In the genomic region with DNA sequence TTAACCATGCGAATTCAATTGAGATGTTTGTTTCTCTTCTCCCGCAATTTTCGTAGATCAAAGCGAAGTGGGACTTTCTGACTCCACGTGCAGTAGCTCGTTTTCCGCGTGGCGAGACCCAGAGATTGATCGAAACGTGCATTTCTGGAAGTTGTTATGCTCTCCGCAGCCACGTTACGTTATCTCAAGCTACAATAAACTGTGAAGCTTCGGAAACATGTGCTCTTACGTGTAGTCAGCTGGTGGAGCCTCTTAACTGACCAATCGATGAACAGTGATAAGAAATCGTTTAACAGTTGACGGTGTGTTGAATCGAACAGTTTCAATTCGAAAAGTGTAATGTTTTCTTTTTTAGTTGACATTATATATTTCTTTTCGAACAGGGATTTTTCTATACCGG, we compare ENCODE assay signal across 5 worm cellular contexts.
TF ChIP-seq lines count a peak whose summit lies in the region.

No protein-coding gene starts in this region.

TF ChIP-seq in whole organism, L1 larva, 84 proteins besides CTCF, POLR2A, EP300 and RAD21 (continues in another document):
- no peak for TF ChIP-seq lin-39 (tag; optimal IDR thresholded peaks at IDR 0.05; lab: Kevin White, UChicago)
- no peak for TF ChIP-seq ceh-8 (GFP tag; optimal IDR thresholded peaks at IDR 0.05; lab: Kevin White, UChicago)
- no peak for TF ChIP-seq unc-98 (GFP tag; IDR thresholded peaks at IDR 0.05; lab: Robert Waterston, UW)
- TF ChIP-seq jun-1 (tag; optimal IDR thresholded peaks at IDR 0.05; lab: Kevin White, UChicago): no peak
- TF ChIP-seq fkh-10 (GFP tag; optimal IDR thresholded peaks at IDR 0.05; lab: Kevin White, UChicago): no peak
- no peak for TF ChIP-seq ceh-90 (tag; optimal IDR thresholded peaks at IDR 0.05; lab: Kevin White, UChicago)
- TF ChIP-seq nhr-84 (tag; optimal IDR thresholded peaks at IDR 0.05; lab: Kevin White, UChicago): no peak
- no peak for TF ChIP-seq snpc-4 (tag; optimal IDR thresholded peaks at IDR 0.05; lab: Kevin White, UChicago)
- no peak for TF ChIP-seq hlh-17 (GFP tag; optimal IDR thresholded peaks at IDR 0.05; lab: Kevin White, UChicago; ENCODE audit: borderline replicate concordance)
- no peak for TF ChIP-seq fkh-4 (tag; optimal IDR thresholded peaks at IDR 0.05; lab: Kevin White, UChicago; ENCODE audit: borderline replicate concordance)
- no peak for TF ChIP-seq snu-23 (GFP tag; optimal IDR thresholded peaks at IDR 0.05; lab: Kevin White, UChicago)
- peak in 1 of 2 experiments; percentile 3 for TF ChIP-seq mdl-1 (tag; optimal IDR thresholded peaks at IDR 0.05; lab: Kevin White, UChicago)
- no peak for TF ChIP-seq ama-1 (optimal IDR thresholded peaks at IDR 0.05; lab: Kevin White, UChicago)
- TF ChIP-seq blmp-1 (tag; optimal IDR thresholded peaks at IDR 0.05; lab: Kevin White, UChicago): no peak
- no peak for TF ChIP-seq egl-13 (tag; optimal IDR thresholded peaks at IDR 0.05; lab: Kevin White, UChicago)
- TF ChIP-seq efl-1 (optimal IDR thresholded peaks at IDR 0.05; lab: Kevin White, UChicago): no peak
- peak in 1 of 2 experiments; percentile 60 for TF ChIP-seq efl-1 (GFP tag; optimal IDR thresholded peaks at IDR 0.05 in 1 of 2; lab: Kevin White, UChicago)
- no peak for TF ChIP-seq vab-15 (tag; optimal IDR thresholded peaks at IDR 0.05; lab: Kevin White, UChicago)

TF ChIP-seq in whole organism, L2 larva, 48 proteins besides CTCF, POLR2A, EP300 and RAD21 (continues in another document):
- TF ChIP-seq F13H6.1 (tag; optimal IDR thresholded peaks at IDR 0.05; lab: Kevin White, UChicago): no peak
- no peak for TF ChIP-seq nhr-77 (tag; optimal IDR thresholded peaks at IDR 0.05; lab: Kevin White, UChicago)
- peak; percentile 46 for TF ChIP-seq sma-9 (GFP tag; optimal IDR thresholded peaks at IDR 0.05; lab: Kevin White, UChicago)
- no peak for TF ChIP-seq sma-9 (tag; optimal IDR thresholded peaks at IDR 0.05; lab: Kevin White, UChicago)
- no peak for TF ChIP-seq lin-13 (GFP tag; optimal IDR thresholded peaks at IDR 0.05; lab: Kevin White, UChicago)
- TF ChIP-seq egl-27 (tag; optimal IDR thresholded peaks at IDR 0.05; lab: Kevin White, UChicago): no peak
- TF ChIP-seq nhr-129 (tag; optimal IDR thresholded peaks at IDR 0.05; lab: Kevin White, UChicago): no peak
- no peak for TF ChIP-seq ztf-11 (tag; optimal IDR thresholded peaks at IDR 0.05; lab: Kevin White, UChicago)
- TF ChIP-seq alr-1 (tag; optimal IDR thresholded peaks at IDR 0.05; lab: Kevin White, UChicago): no peak
- no peak for TF ChIP-seq skn-1 (tag; optimal IDR thresholded peaks at IDR 0.05; lab: Kevin White, UChicago)
- TF ChIP-seq fos-1 (tag; optimal IDR thresholded peaks at IDR 0.05; lab: Kevin White, UChicago): peak; percentile 5
- no peak for TF ChIP-seq Y55F3AM.14 (GFP tag; optimal IDR thresholded peaks at IDR 0.05; lab: Kevin White, UChicago)
- peak; percentile 41 for TF ChIP-seq ama-1 (optimal IDR thresholded peaks at IDR 0.05; lab: Kevin White, UChicago)
- no peak for TF ChIP-seq lin-11 (tag; optimal IDR thresholded peaks at IDR 0.05; lab: Kevin White, UChicago)
- no peak for TF ChIP-seq dmd-4 (tag; optimal IDR thresholded peaks at IDR 0.05; lab: Kevin White, UChicago)
- no peak for TF ChIP-seq zag-1 (tag; optimal IDR thresholded peaks at IDR 0.05; lab: Kevin White, UChicago)
- no peak for TF ChIP-seq snpc-4 (tag; optimal IDR thresholded peaks at IDR 0.05; lab: Kevin White, UChicago)
- no peak for TF ChIP-seq nhr-10 (tag; optimal IDR thresholded peaks at IDR 0.05; lab: Kevin White, UChicago)
- no peak for TF ChIP-seq nhr-23 (tag; optimal IDR thresholded peaks at IDR 0.05; lab: Kevin White, UChicago)

TF ChIP-seq in whole organism, L3 larva, 47 proteins besides CTCF, POLR2A, EP300 and RAD21 (continues in another document):
- TF ChIP-seq fos-1 (tag; optimal IDR thresholded peaks at IDR 0.05; lab: Kevin White, UChicago): no peak
- peak; percentile 35 for TF ChIP-seq pha-4 (tag; optimal IDR thresholded peaks at IDR 0.05; lab: Kevin White, UChicago)
- no peak for TF ChIP-seq zag-1 (tag; optimal IDR thresholded peaks at IDR 0.05; lab: Kevin White, UChicago)
- no peak for TF ChIP-seq lin-39 (tag; optimal IDR thresholded peaks at IDR 0.05; lab: Kevin White, UChicago)
- TF ChIP-seq lin-15B (tag; optimal IDR thresholded peaks at IDR 0.05; lab: Kevin White, UChicago): no peak
- no peak for TF ChIP-seq nhr-11 (tag; optimal IDR thresholded peaks at IDR 0.05; lab: Kevin White, UChicago)
- no peak for TF ChIP-seq nhr-237 (tag; optimal IDR thresholded peaks at IDR 0.05; lab: Kevin White, UChicago)
- no peak for TF ChIP-seq ceh-82 (tag; optimal IDR thresholded peaks at IDR 0.05; lab: Kevin White, UChicago)
- TF ChIP-seq elt-2 (tag; optimal IDR thresholded peaks at IDR 0.05; lab: Kevin White, UChicago): peak; percentile 80
- no peak for TF ChIP-seq snpc-4 (tag; optimal IDR thresholded peaks at IDR 0.05; lab: Kevin White, UChicago)
- TF ChIP-seq nhr-25 (tag; optimal IDR thresholded peaks at IDR 0.05; lab: Kevin White, UChicago): no peak
- no peak for TF ChIP-seq daf-12 (tag; optimal IDR thresholded peaks at IDR 0.05; lab: Kevin White, UChicago)
- TF ChIP-seq ceh-28 (tag; optimal IDR thresholded peaks at IDR 0.05; lab: Kevin White, UChicago): no peak
- TF ChIP-seq ztf-11 (tag; optimal IDR thresholded peaks at IDR 0.05; lab: Kevin White, UChicago): no peak
- TF ChIP-seq ceh-9 (tag; optimal IDR thresholded peaks at IDR 0.05; lab: Kevin White, UChicago): no peak
- no peak for TF ChIP-seq unc-62 (GFP tag; optimal IDR thresholded peaks at IDR 0.05; lab: Kevin White, UChicago)
- TF ChIP-seq tbx-2 (tag; optimal IDR thresholded peaks at IDR 0.05; lab: Kevin White, UChicago): no peak
- TF ChIP-seq nhr-76 (tag; optimal IDR thresholded peaks at IDR 0.05; lab: Kevin White, UChicago): no peak
- no peak for TF ChIP-seq unc-39 (tag; optimal IDR thresholded peaks at IDR 0.05; lab: Kevin White, UChicago)
- TF ChIP-seq elt-3 (tag; optimal IDR thresholded peaks at IDR 0.05; lab: Kevin White, UChicago): no peak

TF ChIP-seq in whole organism, L4 larva, 104 proteins besides CTCF, POLR2A, EP300 and RAD21 (continues in another document):
- no peak for TF ChIP-seq ces-1 (GFP tag; optimal IDR thresholded peaks at IDR 0.05; lab: Kevin White, UChicago)
- peak; percentile 33 for TF ChIP-seq nhr-77 (tag; optimal IDR thresholded peaks at IDR 0.05; lab: Kevin White, UChicago)
- no peak for TF ChIP-seq nhr-237 (tag; optimal IDR thresholded peaks at IDR 0.05; lab: Kevin White, UChicago)
- TF ChIP-seq hlh-11 (tag; optimal IDR thresholded peaks at IDR 0.05; lab: Kevin White, UChicago): peak; percentile 44
- TF ChIP-seq pqm-1 (tag; optimal IDR thresholded peaks at IDR 0.05; lab: Kevin White, UChicago): peak; percentile 12
- peak; percentile 74 for TF ChIP-seq nhr-28 (tag; optimal IDR thresholded peaks at IDR 0.05; lab: Kevin White, UChicago)
- TF ChIP-seq gei-8 (GFP tag; optimal IDR thresholded peaks at IDR 0.05; lab: Kevin White, UChicago): no peak
- no peak for TF ChIP-seq daf-16 (GFP tag; optimal IDR thresholded peaks at IDR 0.05; lab: Kevin White, UChicago)
- TF ChIP-seq daf-16 (tag; optimal IDR thresholded peaks at IDR 0.05; lab: Kevin White, UChicago): peak; percentile 82
- peak; percentile 66 for TF ChIP-seq dve-1 (tag; optimal IDR thresholded peaks at IDR 0.05; lab: Kevin White, UChicago; ENCODE audit: insufficient read depth)
- TF ChIP-seq mdl-1 (tag; optimal IDR thresholded peaks at IDR 0.05; lab: Kevin White, UChicago): no peak
- peak; percentile 64 for TF ChIP-seq hlh-30 (tag; optimal IDR thresholded peaks at IDR 0.05; lab: Kevin White, UChicago; ENCODE audit: insufficient read depth)
- TF ChIP-seq zag-1 (tag; optimal IDR thresholded peaks at IDR 0.05; lab: Kevin White, UChicago): no peak
- peak; percentile 41; the same call in 1 of the 2 replicates for TF ChIP-seq tra-1 (GFP tag; IDR thresholded peaks at IDR 0.05; lab: Robert Waterston, UW)
- TF ChIP-seq T26A8.4 (GFP tag; IDR thresholded peaks at IDR 0.05; lab: Robert Waterston, UW): no peak
- TF ChIP-seq sdz-12 (GFP tag; optimal IDR thresholded peaks at IDR 0.05; lab: Kevin White, UChicago): no peak
- peak in 1 of 2 experiments; percentile 25 for TF ChIP-seq lsy-2 (tag; optimal IDR thresholded peaks at IDR 0.05; lab: Kevin White, UChicago)
- TF ChIP-seq mes-2 (tag; optimal IDR thresholded peaks at IDR 0.05; lab: Kevin White, UChicago; ENCODE audit: poor library complexity, severe bottlenecking): peak; percentile 27
- TF ChIP-seq aha-1 (tag; lab: Kevin White, UChicago): peak; percentile 97

TF ChIP-seq in whole organism, young adult, 124 proteins besides CTCF, POLR2A, EP300 and RAD21 (continues in another document):
- TF ChIP-seq nfyb-1 (GFP tag; IDR thresholded peaks at IDR 0.05; lab: Robert Waterston, UW) (peak; percentile 64; the same call in 1 of the 2 replicates), atf-7 (tag; optimal IDR thresholded peaks at IDR 0.05; lab: Kevin White, UChicago) (no peak), B0019.2 (GFP tag; conservative IDR thresholded peaks at IDR 0.05; lab: Robert Waterston, UW) (no peak), let-526 (GFP tag; IDR thresholded peaks at IDR 0.05; lab: Robert Waterston, UW) (0 out of 2 replicates have a peak, but pooled peaks have one; percentile 43), athp-1 (tag; optimal IDR thresholded peaks at IDR 0.05; lab: Kevin White, UChicago) (no peak), ekl-4 (GFP tag; IDR thresholded peaks at IDR 0.05; lab: Robert Waterston, UW) (no peak), hlh-12 (tag; optimal IDR thresholded peaks at IDR 0.05; lab: Kevin White, UChicago) (no peak), ccch-3 (GFP tag; optimal IDR thresholded peaks at IDR 0.05; lab: Kevin White, UChicago) (no peak), D2030.7 (GFP tag; IDR thresholded peaks at IDR 0.05; lab: Robert Waterston, UW) (no peak), cebp-2 (GFP tag; IDR thresholded peaks at IDR 0.05; lab: Robert Waterston, UW) (no peak), Y67H2A.10 (GFP tag; conservative IDR thresholded peaks at IDR 0.05; lab: Robert Waterston, UW) (no peak), F57A8.1 (GFP tag; optimal IDR thresholded peaks at IDR 0.05; lab: Kevin White, UChicago) (no peak), snpc-1.3 (tag; optimal IDR thresholded peaks at IDR 0.05; lab: Kevin White, UChicago; ENCODE audit: insufficient read depth) (no peak), dox-1 (GFP tag; IDR thresholded peaks at IDR 0.05; lab: Robert Waterston, UW) (peak; percentile 39; the same call in 1 of the 2 replicates), Y79H2A.3 (GFP tag; conservative IDR thresholded peaks at IDR 0.05; lab: Robert Waterston, UW) (no peak), ceh-91 (GFP tag; IDR thresholded peaks at IDR 0.05; lab: Robert Waterston, UW) (no peak), nhr-80 (tag; optimal IDR thresholded peaks at IDR 0.05; lab: Kevin White, UChicago) (peak; percentile 62), cebp-1 (GFP tag; IDR thresholded peaks at IDR 0.05; lab: Robert Waterston, UW) (no peak), cebp-1 (tag; optimal IDR thresholded peaks at IDR 0.05; lab: Kevin White, UChicago) (peak; percentile 5), lin-54 (GFP tag; optimal IDR thresholded peaks at IDR 0.05; lab: Kevin White, UChicago) (peak; percentile 17), ztf-6 (GFP tag; IDR thresholded peaks at IDR 0.05; lab: Robert Waterston, UW) (no peak), F10E7.11 (tag; optimal IDR thresholded peaks at IDR 0.05; lab: Kevin White, UChicago) (no peak), tbp1 (GFP tag; optimal IDR thresholded peaks at IDR 0.05; lab: Kevin White, UChicago) (peak; percentile 20)
